Fruit fly (Drosophila melanogaster) whole organism, embryonic: Measurements from ENCODE around the gene RpL28.

Experiments used
- ATbp ChIP-seq: fragments of 200-800 bp; sonication (Bioruptor generic); optimal IDR thresholded peaks from 2 replicates; lab custom pipeline; 2017; ENCODE audit warnings: missing biosample characterization, mild to moderate bottlenecking, missing genetic modification characterization, missing genetic modification reagents
- CG12299 ChIP-seq: fragments of 200-800 bp; sonication (Bioruptor generic); optimal IDR thresholded peaks from 2 replicates; lab custom pipeline; 2018; ENCODE audit warnings: missing biosample characterization, mild to moderate bottlenecking, missing genetic modification characterization
- CG14860 ChIP-seq: fragments of 200-800 bp; sonication (Bioruptor generic); IDR thresholded peaks from 3 replicates; pipeline ENCODE4 v1.3.6; 2022; ENCODE audit warnings: missing biosample characterization, missing genetic modification characterization; ENCODE audit not compliant: partially characterized antibody
- CG17361 ChIP-seq: fragments of 200-800 bp; sonication (Bioruptor generic); IDR thresholded peaks from 3 replicates; pipeline ENCODE4 v1.3.6; 2022; ENCODE audit warnings: missing biosample characterization, missing genetic modification characterization
- CG18262 ChIP-seq: fragments of 200-800 bp; optimal IDR thresholded peaks from 3 replicates; lab custom pipeline; 2019; ENCODE audit warnings: missing biosample characterization, mild to moderate bottlenecking, missing genetic modification characterization, moderate library complexity
- CG2712 ChIP-seq: fragments of 200-800 bp; optimal IDR thresholded peaks from 3 replicates; lab custom pipeline; 2019; ENCODE audit warnings: missing biosample characterization, mild to moderate bottlenecking, missing genetic modification characterization, moderate library complexity
- CG34224 ChIP-seq: fragments of 200-800 bp; sonication (Bioruptor generic); IDR thresholded peaks from 3 replicates; pipeline ENCODE4 v1.3.6; 2022; ENCODE audit warnings: missing biosample characterization, missing genetic modification characterization; ENCODE audit not compliant: partially characterized antibody
- CG34422 ChIP-seq: fragments of 200-800 bp; sonication (Bioruptor generic); IDR thresholded peaks from 3 replicates; pipeline ENCODE4 v1.3.6; 2022; ENCODE audit warnings: missing biosample characterization, missing genetic modification characterization
- CG6791 ChIP-seq: fragments of 200-800 bp; sonication (Bioruptor generic); IDR thresholded peaks from 3 replicates; pipeline ENCODE4 v1.3.6; 2022; ENCODE audit warnings: missing biosample characterization, missing genetic modification characterization; ENCODE audit not compliant: partially characterized antibody
- CG7786 ChIP-seq: fragments of 200-800 bp; sonication (Bioruptor generic); optimal IDR thresholded peaks from 2 replicates; lab custom pipeline; 2016; ENCODE audit warnings: missing biosample characterization, missing genetic modification characterization
- CG7963 ChIP-seq: fragments of 200-800 bp; sonication (Bioruptor generic); IDR thresholded peaks from 3 replicates; pipeline ENCODE4 v1.3.6; 2022; ENCODE audit warnings: missing biosample characterization, missing genetic modification characterization; ENCODE audit not compliant: partially characterized antibody
- CG8281 ChIP-seq: fragments of 200-800 bp; sonication (Bioruptor generic); optimal IDR thresholded peaks from 2 replicates; lab custom pipeline; 2018; ENCODE audit warnings: missing biosample characterization, mild to moderate bottlenecking, missing genetic modification characterization, moderate library complexity
- CG8924 ChIP-seq: fragments of 200-800 bp; optimal IDR thresholded peaks from 3 replicates; lab custom pipeline; 2019; ENCODE audit warnings: missing biosample characterization, mild to moderate bottlenecking, missing genetic modification characterization, moderate library complexity
- CTCF ChIP-seq: fragments of 200-800 bp; sonication (Bioruptor generic); optimal IDR thresholded peaks from 2 replicates; lab custom pipeline; 2017; ENCODE audit warnings: missing biosample characterization, mild to moderate bottlenecking, missing genetic modification characterization, moderate library complexity
- E2f2 ChIP-seq: fragments of 200-800 bp; sonication (Bioruptor generic); IDR thresholded peaks from 2 replicates; pipeline ENCODE4 v1.3.6; 2022; ENCODE audit warnings: missing biosample characterization, missing genetic modification characterization
- HHEX ChIP-seq: fragments of 200-800 bp; sonication (Bioruptor generic); optimal IDR thresholded peaks from 3 replicates; lab custom pipeline; 2017; ENCODE audit warnings: missing biosample characterization, mild to moderate bottlenecking, missing genetic modification characterization, missing genetic modification reagents
- Hand ChIP-seq: fragments of 200-800 bp; sonication (Bioruptor generic); optimal IDR thresholded peaks from 2 replicates; lab custom pipeline; 2017; ENCODE audit warnings: mild to moderate bottlenecking, missing biosample characterization, missing genetic modification reagents, missing genetic modification characterization
- HmgZ ChIP-seq: fragments of 200-800 bp; sonication (Bioruptor generic); optimal IDR thresholded peaks from 2 replicates; lab custom pipeline; 2018; ENCODE audit warnings: missing biosample characterization, mild to moderate bottlenecking, missing genetic modification characterization
- Hr39 ChIP-seq: fragments of >200 bp; optimal IDR thresholded peaks from 2 replicates; lab custom pipeline; 2017
- Hsf ChIP-seq: fragments of 200-800 bp; sonication (Bioruptor generic); optimal IDR thresholded peaks from 3 replicates; lab custom pipeline; 2016; ENCODE audit warnings: missing biosample characterization, missing genetic modification characterization
- Lim3 ChIP-seq: fragments of 200-800 bp; sonication (Bioruptor generic); IDR thresholded peaks from 2 replicates; pipeline ENCODE4 v1.3.6; 2022; ENCODE audit warnings: missing biosample characterization, missing genetic modification characterization
- MESR4 ChIP-seq: fragments of 200-800 bp; sonication (Bioruptor generic); optimal IDR thresholded peaks from 2 replicates; lab custom pipeline; 2018; ENCODE audit warnings: missing biosample characterization, mild to moderate bottlenecking, missing genetic modification characterization, moderate library complexity
- Max ChIP-seq: fragments of 200-800 bp; sonication (Bioruptor generic); optimal IDR thresholded peaks from 2 replicates; lab custom pipeline; 2016; ENCODE audit warnings: missing biosample characterization, mild to moderate bottlenecking, missing genetic modification characterization
- NFAT ChIP-seq: fragments of 200-800 bp; sonication (Bioruptor generic); IDR thresholded peaks from 2 replicates; pipeline ENCODE4 v1.3.6; 2022; ENCODE audit warnings: missing biosample characterization, missing genetic modification characterization
- Nf-YC ChIP-seq: fragments of 200-800 bp; optimal IDR thresholded peaks from 3 replicates; lab custom pipeline; 2019; ENCODE audit warnings: missing biosample characterization, mild to moderate bottlenecking, missing genetic modification characterization, moderate library complexity
- Ptx1 ChIP-seq: fragments of 200-800 bp; sonication (Bioruptor generic); IDR thresholded peaks from 2 replicates; pipeline ENCODE4 v1.3.6; 2022; ENCODE audit warnings: missing biosample characterization, missing genetic modification characterization
- Rx ChIP-seq: fragments of 200-800 bp; sonication (Bioruptor generic); IDR thresholded peaks from 2 replicates; pipeline ENCODE4 v1.3.6; 2022; ENCODE audit warnings: missing biosample characterization, missing genetic modification characterization
- TFAM ChIP-seq: fragments of 200-800 bp; sonication (Bioruptor generic); optimal IDR thresholded peaks from 2 replicates; lab custom pipeline; 2017; ENCODE audit warnings: missing biosample characterization, missing genetic modification characterization, inconsistent platforms
- Vsx1 ChIP-seq: fragments of 200-800 bp; sonication (Bioruptor generic); optimal IDR thresholded peaks from 2 replicates; lab custom pipeline; 2017; ENCODE audit warnings: missing biosample characterization, mild to moderate bottlenecking, missing genetic modification characterization, missing genetic modification reagents
- al ChIP-seq: fragments of 200-800 bp; sonication (Bioruptor generic); IDR thresholded peaks from 2 replicates; pipeline ENCODE4 v1.3.6; 2022; ENCODE audit warnings: missing biosample characterization, missing genetic modification characterization
- bsh ChIP-seq, 2 experiments: fragments of 200-800 bp; sonication (Bioruptor generic); optimal IDR thresholded peaks; 2 replicates each; lab custom pipeline; 2017 to 2018; ENCODE audit warnings: mild to moderate bottlenecking in 2 of 2, missing biosample characterization in 2 of 2, missing genetic modification characterization in 2 of 2, moderate library complexity in 1 of 2
- chif ChIP-seq, 2 experiments: fragments of 200-800 bp; sonication (Bioruptor generic); optimal IDR thresholded peaks; 3 replicates each; lab custom pipeline; 2016; ENCODE audit warnings: missing biosample characterization in 2 of 2, missing genetic modification characterization in 2 of 2
- dmrt99B ChIP-seq: fragments of 200-800 bp; sonication (Bioruptor generic); optimal IDR thresholded peaks from 2 replicates; lab custom pipeline; 2018; ENCODE audit warnings: missing biosample characterization, mild to moderate bottlenecking, missing genetic modification characterization, moderate library complexity
- exex ChIP-seq: fragments of 200-800 bp; sonication (Bioruptor generic); optimal IDR thresholded peaks from 4 replicates; lab custom pipeline; 2018; ENCODE audit warnings: missing biosample characterization, mild to moderate bottlenecking, missing genetic modification characterization, moderate library complexity
- fd3F ChIP-seq: fragments of 200-800 bp; sonication (Bioruptor generic); optimal IDR thresholded peaks from 2 replicates; lab custom pipeline; 2018; ENCODE audit warnings: missing biosample characterization, mild to moderate bottlenecking, missing genetic modification characterization, moderate library complexity
- gsb ChIP-seq: fragments of 200-800 bp; sonication (Bioruptor generic); IDR thresholded peaks from 2 replicates; pipeline ENCODE4 v1.3.6; 2022; ENCODE audit warnings: missing biosample characterization, missing genetic modification characterization
- jigr1 ChIP-seq: fragments of 200-800 bp; sonication (Bioruptor generic); IDR thresholded peaks from 3 replicates; pipeline ENCODE4 v1.3.6; 2022; ENCODE audit warnings: missing biosample characterization, missing genetic modification characterization
- kay ChIP-seq: fragments of 200-800 bp; sonication (Bioruptor generic); optimal IDR thresholded peaks from 2 replicates; lab custom pipeline; 2016; ENCODE audit warnings: missing biosample characterization, missing genetic modification characterization
- lbe ChIP-seq: fragments of 200-800 bp; sonication (Bioruptor generic); optimal IDR thresholded peaks from 2 replicates; lab custom pipeline; 2016; ENCODE audit warnings: missing biosample characterization, mild to moderate bottlenecking, missing genetic modification characterization
- lilli ChIP-seq: fragments of 200-800 bp; sonication (Bioruptor generic); optimal IDR thresholded peaks from 3 replicates; lab custom pipeline; 2016; ENCODE audit warnings: missing biosample characterization, missing genetic modification characterization
- mam ChIP-seq: fragments of 200-800 bp; sonication (Bioruptor generic); optimal IDR thresholded peaks from 3 replicates; lab custom pipeline; 2016; ENCODE audit warnings: missing biosample characterization, missing genetic modification characterization
- p53 ChIP-seq: fragments of 200-800 bp; sonication (Bioruptor generic); optimal IDR thresholded peaks from 2 replicates; lab custom pipeline; 2016; ENCODE audit warnings: missing biosample characterization, missing genetic modification characterization
- pho ChIP-seq: fragments of 200-800 bp; sonication (Bioruptor generic); optimal IDR thresholded peaks from 2 replicates; lab custom pipeline; 2016; ENCODE audit warnings: missing biosample characterization, missing genetic modification characterization
- repo ChIP-seq: fragments of 200-800 bp; sonication (Bioruptor generic); optimal IDR thresholded peaks from 2 replicates; lab custom pipeline; 2016; ENCODE audit warnings: missing biosample characterization, missing genetic modification characterization
- sc ChIP-seq, 3 experiments: fragments of >200 bp in 2 of 3; fragments of 200-800 bp in 1 of 3; sonication (Bioruptor generic) in 1 of 3; optimal IDR thresholded peaks; 2 replicates in 2 of 3; 3 replicates in 1 of 3; lab custom pipeline; 2017; ENCODE audit warnings: mild to moderate bottlenecking in 1 of 3, missing biosample characterization in 1 of 3, missing genetic modification characterization in 1 of 3, missing genetic modification reagents in 1 of 3
- sima ChIP-seq: fragments of 200-800 bp; sonication (Bioruptor generic); optimal IDR thresholded peaks from 2 replicates; lab custom pipeline; 2016; ENCODE audit warnings: missing biosample characterization, missing genetic modification characterization
- sqz ChIP-seq: fragments of 200-800 bp; sonication (Bioruptor generic); optimal IDR thresholded peaks from 3 replicates; lab custom pipeline; 2018; ENCODE audit warnings: missing biosample characterization, mild to moderate bottlenecking, missing genetic modification characterization
- ttk ChIP-seq: fragments of 200-800 bp; sonication (Bioruptor generic); IDR thresholded peaks from 2 replicates; pipeline ENCODE4 v2.1.2; 2022; ENCODE audit warnings: missing biosample characterization, missing genetic modification characterization
- vfl ChIP-seq: fragments of 200-800 bp; sonication (Bioruptor generic); optimal IDR thresholded peaks from 2 replicates; lab custom pipeline; 2016; ENCODE audit warnings: missing biosample characterization, missing genetic modification characterization
- zen2 ChIP-seq: fragments of 200-800 bp; sonication (Bioruptor generic); IDR thresholded peaks from 3 replicates; pipeline ENCODE4 v1.3.6; 2022; ENCODE audit warnings: missing biosample characterization, missing genetic modification characterization; ENCODE audit not compliant: partially characterized antibody
- zf30C ChIP-seq: fragments of 200-800 bp; sonication (Bioruptor generic); optimal IDR thresholded peaks from 3 replicates; lab custom pipeline; 2018; ENCODE audit warnings: missing biosample characterization, mild to moderate bottlenecking, missing genetic modification characterization

The RpL28 gene

DNA sequence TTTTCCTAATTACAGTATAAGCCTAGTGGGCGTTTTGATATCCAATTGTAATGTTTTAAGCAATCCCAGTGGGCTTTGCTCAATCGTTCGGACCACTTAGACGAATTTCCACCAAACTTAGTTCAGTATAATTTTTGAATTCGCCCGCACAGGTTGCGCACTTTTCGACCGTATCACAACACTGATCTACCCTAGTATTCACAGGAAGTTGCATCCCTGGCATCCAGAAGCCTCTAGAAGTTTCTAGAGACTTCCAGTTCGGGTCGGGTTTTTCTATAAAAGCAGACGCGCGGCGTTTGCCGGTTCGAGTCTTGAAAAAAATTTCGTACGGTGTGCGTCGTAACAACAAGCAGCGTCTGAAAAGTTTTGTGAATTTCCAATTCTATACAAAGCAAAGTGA lies 29.8 kb downstream of the RpL28 start, which contains the start of gene Hsp83 (continued):
- TF ChIP-seq kay (GFP tag; lab: Kevin White, UChicago) (peak; percentile 63), jigr1 (GFP tag; lab: Robert Waterston, UW) (no peak), CG17361 (peak; percentile 81), CG2712 (tag; lab: Kevin White, UChicago) (peak; percentile 87), pho (GFP tag; lab: Kevin White, UChicago) (peak; percentile 93), Nf-YC (peak; percentile 86), CG6791 (GFP tag; lab: Robert Waterston, UW) (peak; percentile 23; the same call in 1 of the 3 replicates), repo (GFP tag; lab: Kevin White, UChicago) (peak; percentile 94), TFAM (peak; percentile 89), gsb (peak; percentile 83), mam (GFP tag; lab: Kevin White, UChicago) (peak; percentile 79), Rx (peak; percentile 91), CG18262 (peak; percentile 83), CG14860 (GFP tag; lab: Robert Waterston, UW) (no peak), ATbp (peak; percentile 97), CG12299 (tag; lab: Kevin White, UChicago) (peak; percentile 98), Ptx1 (GFP tag; lab: Robert Waterston, UW) (peak; percentile 73), p53 (peak; percentile 92), HHEX (peak; percentile 99), zf30C (GFP tag; lab: Kevin White, UChicago) (peak; percentile 84), E2f2 (GFP tag; lab: Robert Waterston, UW) (peak; percentile 97), CG8281 (tag; lab: Kevin White, UChicago) (peak; percentile 74), zen2 (GFP tag; lab: Robert Waterston, UW) (no peak; the same call in 2 of the 3 replicates), CG7786 (GFP tag; lab: Kevin White, UChicago) (peak; percentile 89), Hand (GFP tag; lab: Kevin White, UChicago) (peak; percentile 99), CG34224 (GFP tag; lab: Robert Waterston, UW) (no peak; the same call in 1 of the 3 replicates), ttk (GFP tag; lab: Robert Waterston, UW) (peak; percentile 89), sc (optimal IDR thresholded peaks at IDR 0.05; lab: Kevin White, UChicago) (no peak), sc (GFP tag; optimal IDR thresholded peaks at IDR 0.05; lab: Kevin White, UChicago) (peak; percentile 88), Vsx1 (peak; percentile 97), NFAT (GFP tag; lab: Robert Waterston, UW) (peak; percentile 96), bsh (GFP tag; optimal IDR thresholded peaks at IDR 0.05; lab: Kevin White, UChicago) (peak; percentile 90 to 91), lilli (GFP tag; lab: Kevin White, UChicago) (peak; percentile 88), CG7963 (GFP tag; lab: Robert Waterston, UW) (no peak), HmgZ (peak; percentile 97), CG34422 (GFP tag; lab: Robert Waterston, UW) (peak; percentile 92), Hr39 (lab: Kevin White, UChicago) (no peak), CTCF (GFP tag; lab: Kevin White, UChicago) (peak; percentile 80), Lim3 (0 out of 2 replicates have a peak, but pooled peaks have one; percentile 17), vfl (GFP tag; lab: Kevin White, UChicago) (peak; percentile 90), MESR4 (GFP tag; lab: Kevin White, UChicago) (peak; percentile 92), exex (tag; lab: Kevin White, UChicago) (peak; percentile 84), Hsf (GFP tag; lab: Kevin White, UChicago) (peak; percentile 99), Max (GFP tag; lab: Kevin White, UChicago) (peak; percentile 87), sima (GFP tag; lab: Kevin White, UChicago) (peak; percentile 92), chif (GFP tag; optimal IDR thresholded peaks at IDR 0.05; lab: Kevin White, UChicago) (peak; percentile 81 to 91), dmrt99B (tag; lab: Kevin White, UChicago) (peak; percentile 88), fd3F (peak; percentile 86), sqz (GFP tag; lab: Kevin White, UChicago) (peak; percentile 98), lbe (peak; percentile 95), CG8924 (tag; lab: Kevin White, UChicago) (peak; percentile 81), al (GFP tag; lab: Robert Waterston, UW) (peak; percentile 70)
